Fruit fly (Drosophila melanogaster): ENCODE results near the gene sloth2.

The sloth2 gene

dm6 chrX:7001135-7001769 is 9.9 kb upstream of the sloth2 start:
- no peak for TF ChIP-seq CTCF (optimal IDR thresholded peaks at IDR 0.05)
- no peak for TF ChIP-seq CG8478 (optimal IDR thresholded peaks at IDR 0.05)

- TF ChIP-seq CG8478 (optimal IDR thresholded peaks at IDR 0.05) = no peak
- TF ChIP-seq CTCF (optimal IDR thresholded peaks at IDR 0.05) = no peak
Observed at dm6 chrX:7004101-7004700, 7.0 kb upstream of the sloth2 start.

dm6 chrX:7005444-7005843 is 5.7 kb upstream of the sloth2 start:
- TF ChIP-seq CTCF (optimal IDR thresholded peaks at IDR 0.05) = peak; percentile 60 to 72
- TF ChIP-seq CG8478 (optimal IDR thresholded peaks at IDR 0.05) = no peak

- TF ChIP-seq CG8478 (optimal IDR thresholded peaks at IDR 0.05) (no peak), CTCF (optimal IDR thresholded peaks at IDR 0.05) (no peak)
Observed at dm6 chrX:7007693-7008092, 3.5 kb upstream of the sloth2 start.

dm6 chrX:7008102-7009087 is 2.8 kb upstream of the sloth2 start:
- TF ChIP-seq CTCF (optimal IDR thresholded peaks at IDR 0.05) (no peak), CG8478 (optimal IDR thresholded peaks at IDR 0.05) (no peak)

dm6 chrX:7013320-7014214 is 2.4 kb downstream of the sloth2 start, which contains the start of the genes CG3032 and CG4593:
Gene CG3032 (minus strand): TSS chrX:7013881.
Gene CG4593 (plus strand): TSS chrX:7013887.
- TF ChIP-seq CG8478 (optimal IDR thresholded peaks at IDR 0.05) (no peak), CTCF (optimal IDR thresholded peaks at IDR 0.05) (no peak)

dm6 chrX:7014931-7015428 is 3.8 kb downstream of the sloth2 start:
- TF ChIP-seq CTCF (optimal IDR thresholded peaks at IDR 0.05) (peak; percentile 93 to 94), CG8478 (optimal IDR thresholded peaks at IDR 0.05) (no peak)

dm6 chrX:7034892-7035291 is 23.7 kb downstream of the sloth2 start:
- TF ChIP-seq CG8478 (optimal IDR thresholded peaks at IDR 0.05) (no peak), CTCF (optimal IDR thresholded peaks at IDR 0.05) (no peak)

dm6 chrX:7037061-7037460 is 25.9 kb downstream of the sloth2 start:
- TF ChIP-seq CTCF (optimal IDR thresholded peaks at IDR 0.05) = no peak
- no peak for TF ChIP-seq CG8478 (optimal IDR thresholded peaks at IDR 0.05)

dm6 chrX:7040205-7040866 is 29.2 kb downstream of the sloth2 start, which contains the start of gene CG14427:
Gene CG14427 (plus strand): TSS chrX:7040603.
- TF ChIP-seq CTCF (optimal IDR thresholded peaks at IDR 0.05) = no peak
- TF ChIP-seq CG8478 (optimal IDR thresholded peaks at IDR 0.05) = no peak

- TF ChIP-seq CG8478 (optimal IDR thresholded peaks at IDR 0.05) (no peak), CTCF (optimal IDR thresholded peaks at IDR 0.05) (no peak)
Observed at dm6 chrX:7049087-7049486, 37.9 kb downstream of the sloth2 start, which contains the start of gene nullo. Gene nullo (plus strand): TSS chrX:7049476.

dm6 chrX:7058973-7059372 is 47.8 kb downstream of the sloth2 start:
- TF ChIP-seq CTCF (optimal IDR thresholded peaks at IDR 0.05) (no peak), CG8478 (optimal IDR thresholded peaks at IDR 0.05) (no peak)

All from S2 (cell line).